Worm (Caenorhabditis elegans): ENCODE measurements around the gene ZK418.13.

ZK418.13 gene

DNA sequence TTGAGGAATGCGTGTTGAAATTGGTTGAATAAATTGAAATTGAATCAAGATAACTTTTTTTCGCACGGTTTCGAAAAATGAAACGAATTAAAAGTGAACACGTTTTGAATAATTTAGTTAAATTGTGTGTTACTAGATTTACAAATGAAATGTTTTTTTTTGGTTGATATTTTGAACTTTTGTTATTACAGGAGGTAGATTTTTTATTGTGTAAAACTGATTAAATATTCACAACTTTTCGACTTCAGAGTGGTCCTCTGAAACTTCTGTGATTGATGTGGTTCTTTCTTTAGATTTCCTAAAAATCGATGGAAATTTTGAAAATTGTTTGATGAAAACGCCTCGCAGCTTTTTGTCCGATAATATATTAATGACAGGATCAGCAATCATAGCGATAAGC lies at the start of gene ZK418.13:
ZK418.13 (minus strand) TSS at position 101 of the 400 bp plus-strand sequence.
- TF ChIP-seq fax-1 (tag; optimal IDR thresholded peaks at IDR 0.05): no peak
- TF ChIP-seq che-1 (tag; optimal IDR thresholded peaks at IDR 0.05): no peak
- no peak for TF ChIP-seq ceh-48 (tag; optimal IDR thresholded peaks at IDR 0.05)
- no peak for TF ChIP-seq hlh-13 (GFP tag; optimal IDR thresholded peaks at IDR 0.05)
- no peak for TF ChIP-seq ceh-22 (tag; optimal IDR thresholded peaks at IDR 0.05)
- TF ChIP-seq pax-1 (tag; optimal IDR thresholded peaks at IDR 0.05): no peak
- no peak for TF ChIP-seq sdc-2 (tag; optimal IDR thresholded peaks at IDR 0.05)

DNA sequence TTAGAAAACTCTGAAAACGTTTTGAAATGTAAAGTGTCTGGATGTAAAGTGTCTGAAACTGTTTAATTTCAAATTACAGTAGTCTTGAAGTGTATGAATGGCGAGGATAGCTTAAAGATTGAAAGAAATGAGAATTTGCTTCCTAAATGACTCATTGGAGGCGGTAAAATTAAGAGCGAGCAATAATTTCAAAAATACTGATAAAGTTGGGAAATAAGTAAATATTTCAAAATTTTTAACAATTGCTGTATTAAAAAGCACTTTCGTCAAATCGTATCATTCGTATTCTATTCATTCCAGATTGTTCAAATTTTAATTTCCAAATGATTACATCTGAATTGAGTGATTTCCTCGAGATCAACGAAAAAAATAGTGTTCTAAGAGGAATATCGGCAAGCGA lies 48.1 kb upstream of the ZK418.13 start, which contains the start of gene B0280.2:
B0280.2 (plus strand) TSS at position 301 of the 400 bp plus-strand sequence.
- TF ChIP-seq madf-2 (tag; optimal IDR thresholded peaks at IDR 0.05) (no peak), ceh-6 (GFP tag; optimal IDR thresholded peaks at IDR 0.05) (no peak), tbx-7 (tag; optimal IDR thresholded peaks at IDR 0.05) (no peak), ceh-31 (tag; optimal IDR thresholded peaks at IDR 0.05) (no peak), fkh-6 (tag; optimal IDR thresholded peaks at IDR 0.05) (no peak), pros-1 (tag; optimal IDR thresholded peaks at IDR 0.05) (no peak), ceh-45 (GFP tag; IDR thresholded peaks at IDR 0.05) (no peak), sox-4 (tag; optimal IDR thresholded peaks at IDR 0.05) (no peak), hlh-13 (GFP tag; optimal IDR thresholded peaks at IDR 0.05) (no peak), eyg-1 (tag; optimal IDR thresholded peaks at IDR 0.05) (no peak), ceh-24 (tag; optimal IDR thresholded peaks at IDR 0.05) (no peak), pax-1 (tag; optimal IDR thresholded peaks at IDR 0.05) (no peak), unc-3 (GFP tag; conservative IDR thresholded peaks at IDR 0.05) (no peak), unc-3 (tag; optimal IDR thresholded peaks at IDR 0.05) (no peak), dve-1 (tag; optimal IDR thresholded peaks at IDR 0.05) (no peak), pag-3 (tag; optimal IDR thresholded peaks at IDR 0.05; ENCODE audit: borderline replicate concordance) (no peak)

- TF ChIP-seq elt-2 (tag; optimal IDR thresholded peaks at IDR 0.05) (peak; percentile 23), madf-2 (tag; optimal IDR thresholded peaks at IDR 0.05) (no peak), unc-42 (tag; optimal IDR thresholded peaks at IDR 0.05) (peak; percentile 6), nfya-1 (tag; optimal IDR thresholded peaks at IDR 0.05) (peak; percentile 2)
Measured at ce11 chrIII:7122860-7123259, 46.6 kb upstream of the ZK418.13 start, which contains the start of the genes B0280.9 and rpia-1. TSS of gene B0280.9 (minus strand) at chrIII:7122895. TSS of gene rpia-1 (plus strand) at chrIII:7123128.

- no peak for TF ChIP-seq fkh-10 (GFP tag; optimal IDR thresholded peaks at IDR 0.05)
- no peak for TF ChIP-seq eyg-1 (tag; optimal IDR thresholded peaks at IDR 0.05)
- no peak for TF ChIP-seq pros-1 (tag; optimal IDR thresholded peaks at IDR 0.05)
- TF ChIP-seq C08G9.2 (tag; optimal IDR thresholded peaks at IDR 0.05): no peak
- no peak for TF ChIP-seq gmeb-2 (tag; optimal IDR thresholded peaks at IDR 0.05)
- no peak for TF ChIP-seq lim-6 (tag; optimal IDR thresholded peaks at IDR 0.05)
Measured at ce11 chrIII:7120477-7120876, 44.2 kb upstream of the ZK418.13 start.

DNA sequence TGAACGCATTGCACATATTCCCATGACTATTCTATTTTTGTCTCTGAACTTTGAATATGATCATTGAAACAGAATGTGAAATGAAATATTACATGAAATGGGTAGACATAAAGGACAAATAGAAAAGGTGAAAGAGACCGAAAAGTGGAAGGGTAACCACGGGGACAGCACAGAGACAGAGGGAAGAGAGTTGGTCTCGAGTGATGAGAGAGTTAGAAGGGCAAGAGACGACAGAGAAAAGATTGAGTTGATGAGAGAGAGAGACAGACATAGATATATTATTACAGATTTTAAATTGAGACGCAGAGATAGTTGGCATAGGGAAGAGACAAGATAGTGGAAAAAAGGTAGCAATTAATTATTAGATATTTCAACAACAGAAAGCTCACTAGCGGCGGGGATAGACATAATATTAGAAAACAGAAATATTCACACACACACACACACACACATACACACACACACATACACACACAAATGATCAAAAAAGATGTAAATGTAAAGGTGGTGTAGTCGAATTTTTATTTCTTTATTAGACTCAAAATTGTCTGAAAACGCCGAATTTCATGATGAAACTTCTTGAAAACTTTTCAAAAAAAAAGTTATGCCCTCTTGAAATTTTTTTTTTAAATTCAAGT lies 40.4 kb upstream of the ZK418.13 start:
- no peak for TF ChIP-seq pax-1 (tag; optimal IDR thresholded peaks at IDR 0.05)
- no peak for TF ChIP-seq npax-4 (tag; optimal IDR thresholded peaks at IDR 0.05)
- TF ChIP-seq ceh-30 (tag; optimal IDR thresholded peaks at IDR 0.05): no peak
- no peak for TF ChIP-seq zip-5 (tag; optimal IDR thresholded peaks at IDR 0.05)
- TF ChIP-seq fax-1 (tag; optimal IDR thresholded peaks at IDR 0.05): no peak
- no peak for TF ChIP-seq sdc-2 (tag; optimal IDR thresholded peaks at IDR 0.05)
- no peak for TF ChIP-seq ceh-31 (tag; optimal IDR thresholded peaks at IDR 0.05)
- TF ChIP-seq sox-4 (tag; optimal IDR thresholded peaks at IDR 0.05): no peak
- no peak for TF ChIP-seq C08G9.2 (tag; optimal IDR thresholded peaks at IDR 0.05)
- TF ChIP-seq fkh-10 (GFP tag; optimal IDR thresholded peaks at IDR 0.05): no peak
- TF ChIP-seq sox-2 (GFP tag; IDR thresholded peaks at IDR 0.05): no peak
- TF ChIP-seq tbx-7 (tag; optimal IDR thresholded peaks at IDR 0.05): no peak
- TF ChIP-seq pat-9 (tag; optimal IDR thresholded peaks at IDR 0.05): no peak
- TF ChIP-seq nhr-11 (tag; optimal IDR thresholded peaks at IDR 0.05): no peak
- no peak for TF ChIP-seq Y22D7AL.16 (tag; optimal IDR thresholded peaks at IDR 0.05)
- TF ChIP-seq fkh-6 (tag; optimal IDR thresholded peaks at IDR 0.05): no peak
- peak; percentile 44 for TF ChIP-seq unc-55 (GFP tag; optimal IDR thresholded peaks at IDR 0.05)
- no peak for TF ChIP-seq unc-3 (GFP tag; conservative IDR thresholded peaks at IDR 0.05)
- no peak for TF ChIP-seq unc-3 (tag; optimal IDR thresholded peaks at IDR 0.05)
- peak; percentile 41 for TF ChIP-seq ceh-18 (tag; optimal IDR thresholded peaks at IDR 0.05)
- no peak for TF ChIP-seq eyg-1 (tag; optimal IDR thresholded peaks at IDR 0.05)
- no peak for TF ChIP-seq ceh-19 (GFP tag; optimal IDR thresholded peaks at IDR 0.05)
- TF ChIP-seq unc-86 (tag; optimal IDR thresholded peaks at IDR 0.05): no peak
- TF ChIP-seq che-1 (tag; optimal IDR thresholded peaks at IDR 0.05): no peak
- no peak for TF ChIP-seq ceh-9 (tag; optimal IDR thresholded peaks at IDR 0.05)
- no peak for TF ChIP-seq syd-9 (tag; optimal IDR thresholded peaks at IDR 0.05)
- TF ChIP-seq hlh-30 (tag; optimal IDR thresholded peaks at IDR 0.05; ENCODE audit: insufficient read depth): peak; percentile 81

Measured in whole organism, late embryonic.